Worm (Caenorhabditis elegans): Measurements from ENCODE around the gene irld-19.
A peak's percentile ranks its signal among the peaks of the same experiment; 100 is the strongest.

Gene irld-19

ce11 chrIII:12798469-12798868 is 34.3 kb upstream of the irld-19 start, which contains the start of gene agmo-1:
Gene agmo-1 (minus strand): TSS chrIII:12798569.
- TF ChIP-seq nhr-25 (tag; optimal IDR thresholded peaks at IDR 0.05): peak; percentile 70
- TF ChIP-seq R02D3.7 (tag; optimal IDR thresholded peaks at IDR 0.05): no peak

- TF ChIP-seq ceh-28 (tag; optimal IDR thresholded peaks at IDR 0.05): peak; percentile 93
- TF ChIP-seq lin-39 (tag; optimal IDR thresholded peaks at IDR 0.05): no peak
- no peak for TF ChIP-seq elt-2 (tag; optimal IDR thresholded peaks at IDR 0.05)
- no peak for TF ChIP-seq ceh-82 (tag; optimal IDR thresholded peaks at IDR 0.05)
Observed at ce11 chrIII:12794200-12794599, 30.1 kb upstream of the irld-19 start.

ce11 chrIII:12789420-12789819 is 25.3 kb upstream of the irld-19 start, which contains the start of gene BE10.1:
Gene BE10.1 (minus strand): TSS chrIII:12789520.
- TF ChIP-seq nhr-43 (tag; optimal IDR thresholded peaks at IDR 0.05; ENCODE audit: poor library complexity, severe bottlenecking) (no peak), nhr-237 (tag; optimal IDR thresholded peaks at IDR 0.05) (no peak), tbx-2 (tag; optimal IDR thresholded peaks at IDR 0.05) (no peak), ceh-16 (tag; optimal IDR thresholded peaks at IDR 0.05) (no peak), jun-1 (tag; optimal IDR thresholded peaks at IDR 0.05) (no peak), skn-1 (tag; optimal IDR thresholded peaks at IDR 0.05) (no peak), nhr-11 (tag; optimal IDR thresholded peaks at IDR 0.05) (no peak), ztf-4 (tag; optimal IDR thresholded peaks at IDR 0.05) (no peak), unc-39 (tag; optimal IDR thresholded peaks at IDR 0.05) (no peak), fkh-10 (GFP tag; optimal IDR thresholded peaks at IDR 0.05) (no peak), nhr-25 (tag; optimal IDR thresholded peaks at IDR 0.05) (no peak), ZK546.5 (tag; optimal IDR thresholded peaks at IDR 0.05) (no peak), pha-4 (tag; optimal IDR thresholded peaks at IDR 0.05) (no peak)

ce11 chrIII:12788239-12788638 is 24.1 kb upstream of the irld-19 start:
- TF ChIP-seq jun-1 (tag; optimal IDR thresholded peaks at IDR 0.05): no peak
- TF ChIP-seq lin-15B (tag; optimal IDR thresholded peaks at IDR 0.05): no peak
- no peak for TF ChIP-seq nhr-23 (tag; optimal IDR thresholded peaks at IDR 0.05)
- no peak for TF ChIP-seq snpc-4 (tag; optimal IDR thresholded peaks at IDR 0.05)
- no peak for TF ChIP-seq lsy-12 (tag; optimal IDR thresholded peaks at IDR 0.05)
- TF ChIP-seq ZK546.5 (tag; optimal IDR thresholded peaks at IDR 0.05): no peak
- no peak for TF ChIP-seq sea-2 (GFP tag; optimal IDR thresholded peaks at IDR 0.05)
- no peak for TF ChIP-seq nhr-237 (tag; optimal IDR thresholded peaks at IDR 0.05)
- TF ChIP-seq elt-3 (tag; optimal IDR thresholded peaks at IDR 0.05): no peak
- no peak for TF ChIP-seq ztf-11 (tag; optimal IDR thresholded peaks at IDR 0.05)
- TF ChIP-seq nhr-43 (tag; optimal IDR thresholded peaks at IDR 0.05; ENCODE audit: poor library complexity, severe bottlenecking): no peak
- TF ChIP-seq fkh-2 (tag; optimal IDR thresholded peaks at IDR 0.05): no peak
- TF ChIP-seq ama-1 (optimal IDR thresholded peaks at IDR 0.05): no peak
- TF ChIP-seq fkh-10 (GFP tag; optimal IDR thresholded peaks at IDR 0.05): no peak
- TF ChIP-seq nhr-28 (tag; optimal IDR thresholded peaks at IDR 0.05): no peak
- TF ChIP-seq hmg-11 (tag; optimal IDR thresholded peaks at IDR 0.05): no peak

- peak; percentile 55 for TF ChIP-seq nfya-1 (tag; optimal IDR thresholded peaks at IDR 0.05; ENCODE audit: insufficient read depth)
- no peak for TF ChIP-seq nhr-12 (tag; optimal IDR thresholded peaks at IDR 0.05)
Observed at ce11 chrIII:12785427-12785826, 21.3 kb upstream of the irld-19 start.

- TF ChIP-seq ceh-9 (tag; optimal IDR thresholded peaks at IDR 0.05) (no peak), nhr-237 (tag; optimal IDR thresholded peaks at IDR 0.05) (no peak), elt-3 (tag; optimal IDR thresholded peaks at IDR 0.05) (no peak), nfya-1 (tag; optimal IDR thresholded peaks at IDR 0.05; ENCODE audit: insufficient read depth) (no peak), jun-1 (tag; optimal IDR thresholded peaks at IDR 0.05) (no peak), nhr-28 (tag; optimal IDR thresholded peaks at IDR 0.05) (no peak), egl-27 (tag; optimal IDR thresholded peaks at IDR 0.05) (no peak), unc-39 (tag; optimal IDR thresholded peaks at IDR 0.05) (no peak), egl-5 (tag; optimal IDR thresholded peaks at IDR 0.05) (no peak), nhr-43 (tag; optimal IDR thresholded peaks at IDR 0.05; ENCODE audit: poor library complexity, severe bottlenecking) (no peak), fos-1 (tag; optimal IDR thresholded peaks at IDR 0.05) (no peak), elt-1 (tag; optimal IDR thresholded peaks at IDR 0.05) (no peak), pqm-1 (tag; optimal IDR thresholded peaks at IDR 0.05) (no peak), nhr-67 (tag; optimal IDR thresholded peaks at IDR 0.05) (no peak), R02D3.7 (tag; optimal IDR thresholded peaks at IDR 0.05) (no peak), daf-12 (tag; optimal IDR thresholded peaks at IDR 0.05) (no peak)
Observed at ce11 chrIII:12784854-12785253, 20.7 kb upstream of the irld-19 start, which contains the start of gene lgc-37. Gene lgc-37 (plus strand): TSS chrIII:12785154.

Data from whole organism, L3 larva.